Worm (Caenorhabditis elegans): Measurements from ENCODE around the gene F21D9.11.

F21D9.11 gene

DNA sequence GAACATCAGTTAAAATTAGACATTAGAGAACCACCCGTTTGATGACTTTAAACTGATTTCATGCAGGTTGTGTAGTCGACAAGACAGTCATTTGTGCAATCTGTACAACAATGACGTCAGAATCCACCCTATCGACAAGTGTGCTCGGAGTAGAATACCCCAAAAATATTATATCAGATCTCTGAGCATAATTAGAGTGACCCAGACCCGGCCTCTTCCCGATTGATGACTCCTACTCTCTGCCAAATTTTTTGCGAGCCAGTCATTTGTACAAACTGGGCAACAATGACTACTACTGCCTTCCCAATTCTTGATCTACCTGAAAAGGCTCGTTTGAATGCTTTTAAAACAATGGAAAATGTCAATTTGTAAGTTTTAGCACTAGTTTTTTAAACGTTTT lies 11.8 kb upstream of the F21D9.11 start, which contains the start of the genes fbxb-115 and fbxb-1:
TSS of gene fbxb-115 (minus strand) at position 101 of the 400 bp plus-strand sequence.
TSS of gene fbxb-1 (plus strand) at position 226 of the 400 bp plus-strand sequence.
- TF ChIP-seq elt-1 (tag; optimal IDR thresholded peaks at IDR 0.05; ENCODE audit: borderline replicate concordance, insufficient read depth) (no peak), pha-4 (tag; optimal IDR thresholded peaks at IDR 0.05) (no peak), cnd-1 (tag; optimal IDR thresholded peaks at IDR 0.05) (no peak), flh-1 (GFP tag; optimal IDR thresholded peaks at IDR 0.05) (no peak), tbx-8 (GFP tag; optimal IDR thresholded peaks at IDR 0.05) (no peak), drap-1 (GFP tag; optimal IDR thresholded peaks at IDR 0.05) (no peak), blmp-1 (tag; optimal IDR thresholded peaks at IDR 0.05) (no peak), mls-2 (tag; optimal IDR thresholded peaks at IDR 0.05) (no peak), M03D4.4 (tag; optimal IDR thresholded peaks at IDR 0.05) (no peak), sptf-1 (tag; optimal IDR thresholded peaks at IDR 0.05) (no peak), ces-1 (GFP tag; optimal IDR thresholded peaks at IDR 0.05) (no peak), unc-39 (tag; optimal IDR thresholded peaks at IDR 0.05) (no peak), mab-5 (tag; optimal IDR thresholded peaks at IDR 0.05) (no peak), mep-1 (tag; optimal IDR thresholded peaks at IDR 0.05) (no peak), unc-62 (GFP tag; optimal IDR thresholded peaks at IDR 0.05) (no peak), nhr-2 (tag; optimal IDR thresholded peaks at IDR 0.05) (no peak), zip-8 (tag; optimal IDR thresholded peaks at IDR 0.05) (no peak)

DNA sequence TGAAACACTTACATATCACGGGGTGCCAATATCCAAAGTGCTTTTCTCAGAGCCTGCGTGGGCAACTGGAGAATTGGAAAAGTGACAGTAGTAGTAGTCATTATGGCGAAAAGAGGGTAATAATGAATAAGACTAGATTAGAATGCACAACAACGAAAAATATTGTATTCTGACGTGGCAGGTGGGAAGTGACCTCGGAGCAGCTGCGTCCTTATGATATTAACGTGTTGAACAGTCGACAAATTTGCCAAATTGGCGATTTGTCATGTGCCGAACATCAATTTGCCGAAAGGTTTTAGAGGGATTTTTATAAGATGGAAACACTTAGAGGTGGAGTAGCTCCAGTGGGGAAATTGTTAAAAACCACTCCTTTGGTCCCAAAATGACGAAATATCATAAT lies 961 bp upstream of the F21D9.11 start, which contains the start of gene str-81:
TSS of gene str-81 (minus strand) at position 101 of the 400 bp plus-strand sequence.
- peak; percentile 36 for TF ChIP-seq nhr-2 (tag; optimal IDR thresholded peaks at IDR 0.05)
- TF ChIP-seq elt-1 (tag; optimal IDR thresholded peaks at IDR 0.05; ENCODE audit: borderline replicate concordance, insufficient read depth): no peak
- TF ChIP-seq cnd-1 (tag; optimal IDR thresholded peaks at IDR 0.05): peak; percentile 16

DNA sequence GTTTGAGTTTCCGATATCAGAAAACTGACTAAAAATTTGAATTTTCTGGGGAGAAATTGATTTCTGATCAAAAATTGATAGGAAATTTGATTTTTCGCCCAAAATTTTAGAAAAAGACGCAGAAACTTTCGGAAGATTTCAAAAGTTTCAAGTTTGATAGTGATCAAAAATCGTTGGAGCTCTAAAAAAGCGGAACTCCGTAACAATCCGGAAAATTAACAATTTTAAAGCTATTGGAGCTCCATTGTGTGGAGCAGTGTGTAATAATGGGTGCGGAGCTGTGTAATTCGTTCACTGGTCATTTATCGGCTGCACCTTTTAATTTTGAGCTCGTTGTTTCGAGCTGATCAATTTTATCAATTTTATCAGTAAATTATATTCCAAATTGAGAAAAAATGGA lies 1.6 kb downstream of the F21D9.11 start, which contains the start of gene F21D9.4:
TSS of gene F21D9.4 (plus strand) at position 301 of the 400 bp plus-strand sequence.
- TF ChIP-seq lin-13 (tag; optimal IDR thresholded peaks at IDR 0.05): no peak
- TF ChIP-seq nhr-76 (tag; optimal IDR thresholded peaks at IDR 0.05): no peak
- no peak for TF ChIP-seq M03D4.4 (tag; optimal IDR thresholded peaks at IDR 0.05)
- no peak for TF ChIP-seq nhr-2 (tag; optimal IDR thresholded peaks at IDR 0.05)
- TF ChIP-seq ceh-83 (GFP tag; optimal IDR thresholded peaks at IDR 0.05): no peak
- TF ChIP-seq snpc-4 (tag; optimal IDR thresholded peaks at IDR 0.05): no peak
- TF ChIP-seq lsy-2 (tag; optimal IDR thresholded peaks at IDR 0.05): no peak

DNA sequence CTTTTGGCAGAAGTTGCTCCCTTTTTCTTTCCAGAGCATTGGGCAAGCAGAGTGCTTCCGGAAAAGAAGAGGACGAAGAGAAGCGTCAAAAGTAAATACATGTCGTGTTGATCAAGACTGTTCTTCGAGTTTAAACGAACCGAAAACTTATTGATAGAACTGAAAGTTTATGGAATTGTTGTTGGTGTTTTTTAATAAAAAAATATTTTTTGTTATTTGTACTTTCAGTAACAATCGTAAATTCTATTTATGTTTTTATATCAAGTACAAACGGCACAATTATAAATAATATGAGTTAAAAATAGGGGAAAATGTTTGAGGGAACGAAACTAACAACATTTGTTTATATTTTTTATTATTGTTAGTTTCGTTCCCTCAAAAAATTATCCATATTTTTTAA lies 5.7 kb downstream of the F21D9.11 start, which contains the start of gene F21D9.3:
TSS of gene F21D9.3 (minus strand) at position 101 of the 400 bp plus-strand sequence.
- no peak for TF ChIP-seq blmp-1 (tag; optimal IDR thresholded peaks at IDR 0.05)
- no peak for TF ChIP-seq ceh-83 (GFP tag; optimal IDR thresholded peaks at IDR 0.05)
- no peak for TF ChIP-seq mab-5 (tag; optimal IDR thresholded peaks at IDR 0.05)
- TF ChIP-seq lin-32 (GFP tag; optimal IDR thresholded peaks at IDR 0.05): no peak
- TF ChIP-seq elt-3 (tag; optimal IDR thresholded peaks at IDR 0.05): no peak
- no peak for TF ChIP-seq lin-13 (tag; optimal IDR thresholded peaks at IDR 0.05)
- no peak for TF ChIP-seq nhr-76 (tag; optimal IDR thresholded peaks at IDR 0.05)
- no peak for TF ChIP-seq ceh-43 (GFP tag; optimal IDR thresholded peaks at IDR 0.05)
- no peak for TF ChIP-seq nhr-28 (tag; optimal IDR thresholded peaks at IDR 0.05)
- no peak for TF ChIP-seq ham-2 (GFP tag; optimal IDR thresholded peaks at IDR 0.05)
- TF ChIP-seq sem-2 (GFP tag; optimal IDR thresholded peaks at IDR 0.05): no peak
- TF ChIP-seq lsy-2 (tag; optimal IDR thresholded peaks at IDR 0.05): no peak
- no peak for TF ChIP-seq sptf-1 (tag; optimal IDR thresholded peaks at IDR 0.05)
- no peak for TF ChIP-seq nhr-237 (tag; optimal IDR thresholded peaks at IDR 0.05)
- no peak for TF ChIP-seq M03D4.4 (tag; optimal IDR thresholded peaks at IDR 0.05)

DNA sequence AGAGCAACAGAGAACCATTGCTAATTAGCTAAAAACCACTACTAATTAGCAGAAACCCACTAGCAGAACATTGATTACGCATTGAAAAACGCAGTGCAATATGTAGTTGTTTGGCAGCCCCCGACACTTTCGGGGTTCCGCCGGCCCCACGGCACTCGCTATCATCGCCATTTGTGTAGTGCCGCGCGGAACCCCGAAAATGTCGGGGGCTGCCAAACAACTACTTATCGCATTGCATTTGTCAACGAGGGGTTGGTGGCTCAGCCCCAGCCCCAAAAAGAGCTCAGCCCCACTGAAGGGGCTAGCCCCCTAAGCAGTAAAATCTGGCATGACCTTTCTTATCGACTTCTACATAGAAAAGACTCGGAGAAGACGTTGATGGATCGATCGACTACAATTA lies 7.5 kb downstream of the F21D9.11 start:
- TF ChIP-seq ceh-83 (GFP tag; optimal IDR thresholded peaks at IDR 0.05) (no peak), zip-8 (tag; optimal IDR thresholded peaks at IDR 0.05) (no peak), mep-1 (tag; optimal IDR thresholded peaks at IDR 0.05) (no peak), lin-32 (GFP tag; optimal IDR thresholded peaks at IDR 0.05) (no peak), nhr-28 (tag; optimal IDR thresholded peaks at IDR 0.05) (no peak), nhr-12 (tag; optimal IDR thresholded peaks at IDR 0.05) (no peak), tbx-8 (GFP tag; optimal IDR thresholded peaks at IDR 0.05) (no peak), lin-13 (tag; optimal IDR thresholded peaks at IDR 0.05) (no peak), sem-2 (GFP tag; optimal IDR thresholded peaks at IDR 0.05) (no peak), drap-1 (GFP tag; optimal IDR thresholded peaks at IDR 0.05) (no peak), nhr-2 (tag; optimal IDR thresholded peaks at IDR 0.05) (no peak), mls-2 (tag; optimal IDR thresholded peaks at IDR 0.05) (no peak), nhr-237 (tag; optimal IDR thresholded peaks at IDR 0.05) (no peak), sptf-1 (tag; optimal IDR thresholded peaks at IDR 0.05) (no peak), elt-1 (tag; optimal IDR thresholded peaks at IDR 0.05; ENCODE audit: borderline replicate concordance, insufficient read depth) (no peak), unc-62 (GFP tag; optimal IDR thresholded peaks at IDR 0.05) (no peak), nhr-76 (tag; optimal IDR thresholded peaks at IDR 0.05) (no peak), cnd-1 (tag; optimal IDR thresholded peaks at IDR 0.05) (no peak)
